Fruit fly (Drosophila melanogaster): Measurements from ENCODE around the gene sty.

Gene sty

dm6 chr3L:3434882-3435281, 10.1 kb upstream of the sty start (continued):
- TF ChIP-seq trem (tag; optimal IDR thresholded peaks at IDR 0.05) (peak; percentile 7), CG6254 (GFP tag; optimal IDR thresholded peaks at IDR 0.05) (peak; percentile 37), CG33213 (GFP tag; optimal IDR thresholded peaks at IDR 0.05) (no peak), Max (GFP tag; optimal IDR thresholded peaks at IDR 0.05) (no peak), CG10366 (GFP tag; IDR thresholded peaks at IDR 0.05) (peak; percentile 47), dysf (GFP tag; IDR thresholded peaks at IDR 0.05) (peak; percentile 45; the same call in 2 of the 3 replicates), btn (GFP tag; optimal IDR thresholded peaks at IDR 0.05) (no peak), knrl (GFP tag; IDR thresholded peaks at IDR 0.05; ENCODE audit: partially characterized antibody) (no peak), ap (GFP tag; IDR thresholded peaks at IDR 0.05) (no peak), CG17361 (GFP tag; IDR thresholded peaks at IDR 0.05) (0 out of 3 replicates have a peak, but pooled peaks have one; percentile 29), aop (GFP tag; IDR thresholded peaks at IDR 0.05) (no peak), CG4404 (GFP tag; IDR thresholded peaks at IDR 0.05) (no peak), vfl (GFP tag; optimal IDR thresholded peaks at IDR 0.05) (no peak), nmo (GFP tag; optimal IDR thresholded peaks at IDR 0.05) (peak; percentile 37), jigr1 (GFP tag; IDR thresholded peaks at IDR 0.05) (no peak), CG14965 (GFP tag; optimal IDR thresholded peaks at IDR 0.05; ENCODE audit: borderline replicate concordance) (no peak), CG16863 (GFP tag; optimal IDR thresholded peaks at IDR 0.05) (no peak), sens-2 (GFP tag; IDR thresholded peaks at IDR 0.05) (0 out of 2 replicates have a peak, but pooled peaks have one; percentile 50), sens (GFP tag) (peak; percentile 74), CG11560 (tag; IDR thresholded peaks at IDR 0.05) (no peak), onecut (GFP tag; IDR thresholded peaks at IDR 0.05) (0 out of 2 replicates have a peak, but pooled peaks have one; percentile 8), bsh (GFP tag; optimal IDR thresholded peaks at IDR 0.05) (peak in 1 of 2 experiments; percentile 74), lmd (GFP tag; IDR thresholded peaks at IDR 0.05) (peak; percentile 14; the same call in 1 of the 2 replicates), nau (GFP tag; optimal IDR thresholded peaks at IDR 0.05) (peak; percentile 14), Hr78 (GFP tag; optimal IDR thresholded peaks at IDR 0.05) (peak in 1 of 2 experiments; percentile 8), CG16815 (GFP tag; optimal IDR thresholded peaks at IDR 0.05) (no peak), CTCF (GFP tag; optimal IDR thresholded peaks at IDR 0.05) (no peak), Spps (tag; optimal IDR thresholded peaks at IDR 0.05) (no peak), D (optimal IDR thresholded peaks at IDR 0.05) (no peak), D (GFP tag; optimal IDR thresholded peaks at IDR 0.05) (peak; percentile 3), D19A (tag; optimal IDR thresholded peaks at IDR 0.05) (peak; percentile 34), CG12299 (tag; optimal IDR thresholded peaks at IDR 0.05) (no peak), CG8089 (GFP tag; optimal IDR thresholded peaks at IDR 0.05) (no peak), Nf-YC (tag; optimal IDR thresholded peaks at IDR 0.05) (no peak), pfk (GFP tag; optimal IDR thresholded peaks at IDR 0.05) (no peak), Taf1 (GFP tag; IDR thresholded peaks at IDR 0.05) (0 out of 2 replicates have a peak, but pooled peaks have one; percentile 39), wek (GFP tag; optimal IDR thresholded peaks at IDR 0.05) (no peak), Adf1 (GFP tag; IDR thresholded peaks at IDR 0.05) (no peak), CG31388 (GFP tag; optimal IDR thresholded peaks at IDR 0.05) (no peak), CG12659 (GFP tag; optimal IDR thresholded peaks at IDR 0.05) (peak; percentile 2), Hr51 (GFP tag; optimal IDR thresholded peaks at IDR 0.05) (peak in 1 of 2 experiments; percentile 20), CG10979 (tag; optimal IDR thresholded peaks at IDR 0.05) (peak; percentile 60), lab (GFP tag; optimal IDR thresholded peaks at IDR 0.05) (peak; percentile 32), CG4820 (GFP tag; optimal IDR thresholded peaks at IDR 0.05) (no peak), CG6175 (GFP tag; IDR thresholded peaks at IDR 0.05) (no peak), CG13624 (GFP tag; optimal IDR thresholded peaks at IDR 0.05) (no peak), CoRest (tag; optimal IDR thresholded peaks at IDR 0.05) (peak; percentile 39), CG34376 (GFP tag; optimal IDR thresholded peaks at IDR 0.05) (no peak), Awh (GFP tag; IDR thresholded peaks at IDR 0.05) (no peak), nom (GFP tag; optimal IDR thresholded peaks at IDR 0.05) (no peak), NfI (GFP tag; optimal IDR thresholded peaks at IDR 0.05) (no peak)
